Fruit fly (Drosophila melanogaster) whole organism, embryonic: ENCODE results near the gene CG13690.

Experiments used
- Bgb ChIP-seq: fragments of 200-800 bp; sonication (Bioruptor generic); IDR thresholded peaks from 2 replicates; pipeline ENCODE4 v1.3.6; 2022; ENCODE audit warnings: missing biosample characterization, missing genetic modification characterization; ENCODE audit not compliant: partially characterized antibody
- CG10431 ChIP-seq: fragments of 200-800 bp; sonication (Bioruptor generic); optimal IDR thresholded peaks from 3 replicates; lab custom pipeline; 2018; ENCODE audit warnings: missing biosample characterization, mild to moderate bottlenecking, missing genetic modification characterization
- CG10543 ChIP-seq: fragments of 200-800 bp; sonication (Bioruptor generic); optimal IDR thresholded peaks from 3 replicates; lab custom pipeline; 2017; ENCODE audit warnings: missing biosample characterization, mild to moderate bottlenecking, missing genetic modification characterization, moderate library complexity
- CG11456 ChIP-seq: fragments of 200-800 bp; sonication (Bioruptor generic); IDR thresholded peaks from 3 replicates; pipeline ENCODE4 v1.3.6; 2022; ENCODE audit warnings: missing biosample characterization, missing genetic modification characterization
- CG12104 ChIP-seq: fragments of 200-800 bp; sonication (Bioruptor generic); optimal IDR thresholded peaks from 3 replicates; lab custom pipeline; 2016; ENCODE audit warnings: missing biosample characterization, missing genetic modification characterization
- CG12155 ChIP-seq: fragments of 200-800 bp; sonication (Bioruptor generic); optimal IDR thresholded peaks from 3 replicates; lab custom pipeline; 2016; ENCODE audit warnings: missing biosample characterization, missing genetic modification characterization
- CG1233 ChIP-seq: fragments of 200-800 bp; sonication (Bioruptor generic); optimal IDR thresholded peaks from 4 replicates; lab custom pipeline; 2018; ENCODE audit warnings: missing biosample characterization, mild to moderate bottlenecking, missing genetic modification characterization
- CG12391 ChIP-seq: fragments of 200-800 bp; sonication (Bioruptor generic); optimal IDR thresholded peaks from 3 replicates; lab custom pipeline; 2018; ENCODE audit warnings: missing biosample characterization, mild to moderate bottlenecking, missing genetic modification characterization, moderate library complexity
- CG13287 ChIP-seq: fragments of 200-800 bp; sonication (Bioruptor generic); IDR thresholded peaks from 2 replicates; pipeline ENCODE4 v1.3.6; 2022; ENCODE audit warnings: missing biosample characterization, missing genetic modification characterization; ENCODE audit not compliant: partially characterized antibody
- CG13624 ChIP-seq: fragments of 200-800 bp; sonication (Bioruptor generic); optimal IDR thresholded peaks from 2 replicates; lab custom pipeline; 2016; ENCODE audit warnings: missing biosample characterization, missing genetic modification characterization
- CG14441 ChIP-seq: fragments of 200-800 bp; sonication (Bioruptor generic); IDR thresholded peaks from 2 replicates; pipeline ENCODE4 v1.3.6; 2022; ENCODE audit warnings: missing biosample characterization, missing genetic modification characterization
- CG16813 ChIP-seq: fragments of 200-800 bp; sonication (Bioruptor generic); IDR thresholded peaks from 3 replicates; pipeline ENCODE4 v1.3.6; 2022; ENCODE audit warnings: missing biosample characterization, missing genetic modification characterization; ENCODE audit not compliant: partially characterized antibody
- CG17829 ChIP-seq: fragments of 200-800 bp; optimal IDR thresholded peaks from 2 replicates; lab custom pipeline; 2019; ENCODE audit warnings: missing biosample characterization, mild to moderate bottlenecking, missing genetic modification characterization, moderate library complexity
- CG31365 ChIP-seq: fragments of 200-800 bp; sonication (Bioruptor generic); optimal IDR thresholded peaks from 2 replicates; lab custom pipeline; 2018; ENCODE audit warnings: missing biosample characterization, mild to moderate bottlenecking, missing genetic modification characterization
- CG4424 ChIP-seq: fragments of 200-800 bp; sonication (Bioruptor generic); optimal IDR thresholded peaks from 3 replicates; lab custom pipeline; 2016; ENCODE audit warnings: missing biosample characterization, missing genetic modification characterization
- CG4707 ChIP-seq: fragments of 200-800 bp; sonication (Bioruptor generic); optimal IDR thresholded peaks from 2 replicates; lab custom pipeline; 2018; ENCODE audit warnings: missing biosample characterization, mild to moderate bottlenecking, missing genetic modification characterization, moderate library complexity
- CG7556 ChIP-seq: fragments of 200-800 bp; sonication (Bioruptor generic); optimal IDR thresholded peaks from 2 replicates; lab custom pipeline; 2017; ENCODE audit warnings: missing biosample characterization, mild to moderate bottlenecking, missing genetic modification characterization
- CG8281 ChIP-seq: fragments of 200-800 bp; sonication (Bioruptor generic); optimal IDR thresholded peaks from 2 replicates; lab custom pipeline; 2018; ENCODE audit warnings: missing biosample characterization, mild to moderate bottlenecking, missing genetic modification characterization, moderate library complexity
- CrebB ChIP-seq: fragments of 200-800 bp; sonication (Bioruptor generic); optimal IDR thresholded peaks from 3 replicates; lab custom pipeline; 2018; ENCODE audit warnings: missing biosample characterization, mild to moderate bottlenecking, missing genetic modification characterization
- D ChIP-seq, 2 experiments: fragments of 200-800 bp in 1 of 2; fragments of >200 bp in 1 of 2; sonication (Bioruptor generic) in 1 of 2; optimal IDR thresholded peaks; 2 replicates in 1 of 2; 3 replicates in 1 of 2; lab custom pipeline; 2017; ENCODE audit warnings: mild to moderate bottlenecking in 1 of 2, missing biosample characterization in 1 of 2, missing genetic modification characterization in 1 of 2, missing genetic modification reagents in 1 of 2
- Dll ChIP-seq: fragments of 200-800 bp; sonication (Bioruptor generic); IDR thresholded peaks from 4 replicates; pipeline ENCODE4 v1.3.6; 2022; ENCODE audit warnings: missing biosample characterization, missing genetic modification characterization; ENCODE audit not compliant: partially characterized antibody
- Dp ChIP-seq: fragments of 200-800 bp; sonication (Bioruptor generic); optimal IDR thresholded peaks from 2 replicates; lab custom pipeline; 2018; ENCODE audit warnings: missing biosample characterization, mild to moderate bottlenecking, missing genetic modification characterization, moderate library complexity
- Fer1 ChIP-seq: fragments of 200-800 bp; sonication (Bioruptor generic); optimal IDR thresholded peaks from 2 replicates; lab custom pipeline; 2017; ENCODE audit warnings: missing biosample characterization, mild to moderate bottlenecking, missing genetic modification characterization
- H2.0 ChIP-seq: fragments of 200-800 bp; sonication (Bioruptor generic); IDR thresholded peaks from 2 replicates; pipeline ENCODE4 v1.3.6; 2022; ENCODE audit warnings: missing biosample characterization, missing genetic modification characterization
- HmgZ ChIP-seq: fragments of 200-800 bp; sonication (Bioruptor generic); optimal IDR thresholded peaks from 2 replicates; lab custom pipeline; 2018; ENCODE audit warnings: missing biosample characterization, mild to moderate bottlenecking, missing genetic modification characterization
- Hr51 ChIP-seq, 2 experiments: fragments of 200-800 bp; sonication (Bioruptor generic); optimal IDR thresholded peaks; 2 replicates in 1 of 2; 3 replicates in 1 of 2; lab custom pipeline; 2016 to 2018; ENCODE audit warnings: missing biosample characterization in 2 of 2, missing genetic modification characterization in 2 of 2, mild to moderate bottlenecking in 1 of 2, moderate library complexity in 1 of 2
- MBD-R2 ChIP-seq: fragments of 200-800 bp; sonication (Bioruptor generic); IDR thresholded peaks from 2 replicates; pipeline ENCODE4 v1.3.6; 2022; ENCODE audit warnings: missing biosample characterization, missing genetic modification characterization
- Mes4 ChIP-seq: fragments of 200-800 bp; sonication (Bioruptor generic); optimal IDR thresholded peaks from 2 replicates; lab custom pipeline; 2016; ENCODE audit warnings: missing biosample characterization, missing genetic modification characterization
- Myb ChIP-seq: fragments of 200-800 bp; sonication (Bioruptor generic); optimal IDR thresholded peaks from 2 replicates; lab custom pipeline; 2016; ENCODE audit warnings: missing biosample characterization, missing genetic modification characterization
- NC2β ChIP-seq: fragments of 200-800 bp; sonication (Bioruptor generic); optimal IDR thresholded peaks from 2 replicates; lab custom pipeline; 2016; ENCODE audit warnings: missing biosample characterization, missing genetic modification characterization
- NFAT ChIP-seq: fragments of 200-800 bp; sonication (Bioruptor generic); IDR thresholded peaks from 2 replicates; pipeline ENCODE4 v1.3.6; 2022; ENCODE audit warnings: missing biosample characterization, missing genetic modification characterization
- Nf-YB ChIP-seq: fragments of 200-800 bp; sonication (Bioruptor generic); optimal IDR thresholded peaks from 3 replicates; lab custom pipeline; 2019; ENCODE audit warnings: missing biosample characterization, mild to moderate bottlenecking, missing genetic modification characterization, moderate library complexity
- Vsx1 ChIP-seq: fragments of 200-800 bp; sonication (Bioruptor generic); optimal IDR thresholded peaks from 2 replicates; lab custom pipeline; 2017; ENCODE audit warnings: missing biosample characterization, mild to moderate bottlenecking, missing genetic modification characterization, missing genetic modification reagents
- Xbp1 ChIP-seq: fragments of 200-800 bp; sonication (Bioruptor generic); optimal IDR thresholded peaks from 3 replicates; lab custom pipeline; 2016; ENCODE audit warnings: missing biosample characterization, mild to moderate bottlenecking, missing genetic modification characterization
- ash1 ChIP-seq: fragments of 200-800 bp; sonication (Bioruptor generic); optimal IDR thresholded peaks from 2 replicates; lab custom pipeline; 2018; ENCODE audit warnings: missing biosample characterization, mild to moderate bottlenecking, missing genetic modification characterization
- crol ChIP-seq: fragments of 200-800 bp; sonication (Bioruptor generic); IDR thresholded peaks from 2 replicates; pipeline ENCODE4 v1.3.6; 2022; ENCODE audit warnings: missing biosample characterization, missing genetic modification characterization
- danr ChIP-seq: fragments of 200-800 bp; sonication (Bioruptor generic); IDR thresholded peaks from 2 replicates; pipeline ENCODE4 v1.3.6; 2022; ENCODE audit warnings: missing biosample characterization, missing genetic modification characterization
- dimm ChIP-seq: fragments of 200-800 bp; sonication (Bioruptor generic); IDR thresholded peaks from 2 replicates; pipeline ENCODE4 v1.3.6; 2022; ENCODE audit warnings: missing biosample characterization, missing genetic modification characterization
- dysf ChIP-seq: fragments of 200-800 bp; sonication (Bioruptor generic); IDR thresholded peaks from 3 replicates; pipeline ENCODE4 v1.3.6; 2022; ENCODE audit warnings: missing biosample characterization, missing genetic modification characterization
- esg ChIP-seq: fragments of 200-800 bp; sonication (Bioruptor generic); conservative IDR thresholded peaks from 2 replicates; pipeline ENCODE4 v1.3.6; 2022; ENCODE audit warnings: missing biosample characterization, missing genetic modification characterization
- phol ChIP-seq: fragments of 200-800 bp; sonication (Bioruptor generic); optimal IDR thresholded peaks from 3 replicates; lab custom pipeline; 2018; ENCODE audit warnings: missing biosample characterization, mild to moderate bottlenecking, missing genetic modification characterization, moderate library complexity
- pum ChIP-seq: fragments of 200-800 bp; sonication (Bioruptor generic); optimal IDR thresholded peaks from 2 replicates; lab custom pipeline; 2016; ENCODE audit warnings: missing biosample characterization, missing genetic modification characterization
- ranshi ChIP-seq: fragments of 200-800 bp; sonication (Bioruptor generic); IDR thresholded peaks from 2 replicates; pipeline ENCODE4 v1.3.6; 2022; ENCODE audit warnings: missing biosample characterization, missing genetic modification characterization
- sens-2 ChIP-seq: fragments of 200-800 bp; sonication (Bioruptor generic); IDR thresholded peaks from 2 replicates; pipeline ENCODE4 v1.3.6; 2022; ENCODE audit warnings: missing biosample characterization, missing genetic modification characterization
- slou ChIP-seq: fragments of 200-800 bp; sonication (Bioruptor generic); optimal IDR thresholded peaks from 3 replicates; lab custom pipeline; 2016; ENCODE audit warnings: missing biosample characterization, missing genetic modification characterization
- tap ChIP-seq: fragments of 200-800 bp; optimal IDR thresholded peaks from 3 replicates; lab custom pipeline; 2019; ENCODE audit warnings: missing biosample characterization, mild to moderate bottlenecking, missing genetic modification characterization, moderate library complexity
- unpg ChIP-seq: fragments of 200-800 bp; sonication (Bioruptor generic); optimal IDR thresholded peaks from 3 replicates; lab custom pipeline; 2018; ENCODE audit warnings: missing biosample characterization, mild to moderate bottlenecking, missing genetic modification characterization, moderate library complexity
- zf30C ChIP-seq: fragments of 200-800 bp; sonication (Bioruptor generic); optimal IDR thresholded peaks from 3 replicates; lab custom pipeline; 2018; ENCODE audit warnings: missing biosample characterization, mild to moderate bottlenecking, missing genetic modification characterization

CG13690 gene

dm6 chr2L:421119-421821 is 1.8 kb upstream of the CG13690 start, which contains the start of the genes CG11885 and CG13692 (continued):
- peak; percentile 76 for TF ChIP-seq D (optimal IDR thresholded peaks at IDR 0.05; lab: Kevin White, UChicago)
- no peak for TF ChIP-seq D (GFP tag; optimal IDR thresholded peaks at IDR 0.05; lab: Kevin White, UChicago)
- no peak for TF ChIP-seq esg (GFP tag; lab: Robert Waterston, UW)
- TF ChIP-seq CG10431 (GFP tag; lab: Kevin White, UChicago): no peak
- peak; percentile 87 for TF ChIP-seq MBD-R2 (GFP tag; lab: Robert Waterston, UW)
- peak; percentile 73 for TF ChIP-seq CrebB (tag; lab: Kevin White, UChicago)
- no peak for TF ChIP-seq Vsx1
- TF ChIP-seq CG4424 (GFP tag; lab: Kevin White, UChicago): peak; percentile 30
- TF ChIP-seq danr (GFP tag; lab: Robert Waterston, UW): no peak
- no peak for TF ChIP-seq Mes4
- TF ChIP-seq CG10543 (GFP tag; lab: Kevin White, UChicago): no peak
- TF ChIP-seq tap: peak; percentile 45
- TF ChIP-seq ash1 (GFP tag; lab: Kevin White, UChicago): no peak
- TF ChIP-seq Dp (GFP tag; lab: Kevin White, UChicago): peak; percentile 81
- TF ChIP-seq CG4707 (GFP tag; lab: Kevin White, UChicago): peak; percentile 1
- peak in 1 of 2 experiments; percentile 22 for TF ChIP-seq Hr51 (GFP tag; optimal IDR thresholded peaks at IDR 0.05; lab: Kevin White, UChicago)
- TF ChIP-seq NFAT: 0 out of 2 replicates have a peak, but pooled peaks have one; percentile 21
- TF ChIP-seq CG16813 (GFP tag; lab: Robert Waterston, UW): peak; percentile 97
- peak; percentile 83 for TF ChIP-seq HmgZ
- peak; percentile 69 for TF ChIP-seq Myb
- peak; percentile 65 for TF ChIP-seq CG13624
- TF ChIP-seq CG17829 (tag; lab: Kevin White, UChicago): peak; percentile 71
- TF ChIP-seq Dll (GFP tag; lab: Robert Waterston, UW): peak; percentile 98
- TF ChIP-seq Xbp1 (GFP tag; lab: Kevin White, UChicago): peak; percentile 53
- TF ChIP-seq CG12155 (GFP tag; lab: Kevin White, UChicago): peak; percentile 2
- TF ChIP-seq Nf-YB: peak; percentile 17
- TF ChIP-seq Bgb (GFP tag; lab: Robert Waterston, UW): peak; percentile 99
- TF ChIP-seq CG12104 (GFP tag; lab: Kevin White, UChicago): no peak
- TF ChIP-seq slou (GFP tag; lab: Kevin White, UChicago): no peak
- peak; percentile 69 for TF ChIP-seq phol (tag; lab: Kevin White, UChicago)
- no peak for TF ChIP-seq dimm
- peak; percentile 4 for TF ChIP-seq pum (GFP tag; lab: Kevin White, UChicago)
- peak; percentile 25 for TF ChIP-seq CG1233 (GFP tag; lab: Kevin White, UChicago)
- peak; percentile 66 for TF ChIP-seq Fer1 (GFP tag; lab: Kevin White, UChicago)
- TF ChIP-seq NC2β: peak; percentile 58
- TF ChIP-seq CG8281 (tag; lab: Kevin White, UChicago): peak; percentile 76
- peak; percentile 30; the same call in 1 of the 2 replicates for TF ChIP-seq ranshi (GFP tag; lab: Robert Waterston, UW)
- TF ChIP-seq CG13287 (GFP tag; lab: Robert Waterston, UW): peak; percentile 100
- peak; percentile 58 for TF ChIP-seq CG12391 (tag; lab: Kevin White, UChicago)
- peak; percentile 36; the same call in 2 of the 3 replicates for TF ChIP-seq CG11456 (GFP tag; lab: Robert Waterston, UW)
- TF ChIP-seq crol (GFP tag; lab: Robert Waterston, UW): no peak
- TF ChIP-seq sens-2 (GFP tag; lab: Robert Waterston, UW): peak; percentile 93
- TF ChIP-seq unpg (GFP tag; lab: Kevin White, UChicago): peak; percentile 23
- TF ChIP-seq CG7556 (GFP tag; lab: Kevin White, UChicago): no peak
- no peak for TF ChIP-seq H2.0 (GFP tag; lab: Robert Waterston, UW)
- TF ChIP-seq CG31365 (tag; lab: Kevin White, UChicago): peak; percentile 4
- no peak for TF ChIP-seq CG14441 (GFP tag; lab: Robert Waterston, UW)
- no peak for TF ChIP-seq dysf
- TF ChIP-seq zf30C (GFP tag; lab: Kevin White, UChicago): peak; percentile 18
